Fruit fly (Drosophila melanogaster) whole organism: ENCODE results near the gene CG10748.

Source experiments
- CG8478 ChIP-seq: fragments of >200 bp; optimal IDR thresholded peaks from 2 replicates; lab custom pipeline; 2018; ENCODE audit warnings: inconsistent platforms
- Dll ChIP-seq: fragments of >200 bp; optimal IDR thresholded peaks from 2 replicates; lab custom pipeline; 2017
- EcR ChIP-seq, 2 experiments: fragments of >200 bp; optimal IDR thresholded peaks; 2 replicates each; lab custom pipeline; 2017; ENCODE audit warnings: missing biosample characterization in 2 of 2, missing genetic modification characterization in 2 of 2, missing genetic modification reagents in 2 of 2
- pan ChIP-seq: fragments of >200 bp; optimal IDR thresholded peaks from 2 replicates; lab custom pipeline; 2017
- psq ChIP-seq: fragments of >200 bp; optimal IDR thresholded peaks from 2 replicates; lab custom pipeline; 2017
- usp ChIP-seq: fragments of >200 bp; optimal IDR thresholded peaks from 2 replicates; lab custom pipeline; 2017; ENCODE audit warnings: missing biosample characterization, missing genetic modification characterization, mixed read lengths

Gene CG10748

DNA sequence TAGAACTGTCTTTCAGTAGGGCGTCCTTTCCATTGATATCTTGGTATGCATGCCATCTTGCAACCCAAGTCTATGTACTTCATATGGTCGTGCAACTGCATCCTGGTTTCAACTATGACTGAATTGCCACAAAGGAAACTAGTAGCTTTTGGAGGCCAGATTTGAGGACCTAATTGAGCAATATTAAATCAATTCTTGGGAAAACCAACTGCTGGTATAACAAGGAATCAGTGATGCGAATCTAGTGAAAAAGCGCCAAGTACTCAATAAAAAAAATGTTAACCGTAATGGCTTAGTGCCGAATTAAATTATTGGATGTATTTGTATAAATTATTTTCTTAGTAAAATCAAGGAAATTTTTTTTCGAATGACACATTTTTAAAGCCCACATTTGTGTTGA, 4.5 kb downstream of the CG10748 start, which contains the start of gene Or69a:
Or69a (minus strand) TSS at position 101 of the 400 bp plus-strand sequence.
- TF ChIP-seq Dll (no peak), usp (no peak), EcR (GFP tag; optimal IDR thresholded peaks at IDR 0.05; lab: Kevin White, UChicago) (no peak), CG8478 (no peak), psq (lab: Kevin White, UChicago) (no peak), pan (no peak)

- TF ChIP-seq usp, result no peak
These were observed 17.6 kb downstream of the CG10748 start, which contains the start of gene CG10752 for dm6 chr3L:12954547-12954946. TSS of gene CG10752 (minus strand) at chr3L:12954647.

DNA sequence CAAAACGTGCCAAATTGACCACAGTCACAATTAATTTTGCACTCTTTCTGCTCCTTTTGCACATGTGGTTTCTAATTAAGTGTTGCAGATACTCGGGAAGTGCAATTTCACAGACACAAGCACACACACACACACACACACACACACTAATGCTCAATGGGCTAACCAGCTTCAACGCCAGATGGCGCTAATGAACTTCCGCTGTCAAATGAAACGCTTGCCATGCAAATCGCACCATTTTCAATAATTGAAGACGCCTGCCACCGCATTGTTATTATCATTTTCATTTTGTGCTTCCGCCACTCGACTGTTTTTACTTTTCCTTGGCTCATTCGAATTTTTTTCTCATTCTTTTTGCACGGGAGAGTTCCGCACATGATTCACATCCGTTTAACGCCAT, 22.8 kb downstream of the CG10748 start:
- TF ChIP-seq usp (no peak), CG8478 (no peak), EcR (GFP tag; optimal IDR thresholded peaks at IDR 0.05; lab: Kevin White, UChicago) (no peak)
